Fruit fly (Drosophila melanogaster): Measurements from ENCODE around the gene hoe2.

Gene hoe2

DNA sequence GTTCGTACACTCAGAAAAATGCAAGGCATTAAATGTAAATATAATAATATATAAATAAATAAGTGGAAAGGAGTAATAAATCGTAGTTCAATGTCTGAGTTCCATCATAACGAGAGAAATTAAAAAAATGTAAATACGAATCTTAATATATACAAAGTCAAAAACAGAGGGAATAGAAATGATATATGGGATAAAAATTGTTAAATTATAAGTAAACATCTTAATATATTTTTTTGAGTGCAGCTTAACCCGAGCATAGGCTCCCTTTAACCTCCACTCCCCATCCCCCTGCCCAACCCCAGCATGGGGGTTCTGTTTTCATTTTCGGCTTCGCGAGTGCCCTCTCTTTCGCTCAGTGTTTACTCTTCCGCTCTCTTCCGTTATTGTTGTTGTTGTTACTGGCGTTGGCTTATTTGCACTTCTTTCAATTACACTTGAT, 20.5 kb downstream of the hoe2 start (continued):
- no peak for TF ChIP-seq nom (GFP tag; optimal IDR thresholded peaks at IDR 0.05)
- peak; percentile 8 for TF ChIP-seq CG33213 (GFP tag; optimal IDR thresholded peaks at IDR 0.05)
- TF ChIP-seq CG11504 (tag; optimal IDR thresholded peaks at IDR 0.05): peak; percentile 63
- TF ChIP-seq stwl (tag; optimal IDR thresholded peaks at IDR 0.05): no peak
- TF ChIP-seq vvl (GFP tag; IDR thresholded peaks at IDR 0.05): 0 out of 2 replicates have a peak, but pooled peaks have one; percentile 22
- TF ChIP-seq dati (GFP tag; IDR thresholded peaks at IDR 0.05): no peak
- TF ChIP-seq CoRest (tag; optimal IDR thresholded peaks at IDR 0.05): peak; percentile 22
- TF ChIP-seq CG6765 (GFP tag; optimal IDR thresholded peaks at IDR 0.05): no peak
- TF ChIP-seq BtbVII (GFP tag; optimal IDR thresholded peaks at IDR 0.05): peak; percentile 30
- no peak for TF ChIP-seq Hr39 (optimal IDR thresholded peaks at IDR 0.05)
- TF ChIP-seq fd3F (GFP tag; optimal IDR thresholded peaks at IDR 0.05): no peak
- TF ChIP-seq slp2 (GFP tag; optimal IDR thresholded peaks at IDR 0.05): no peak
- TF ChIP-seq odd (GFP tag; optimal IDR thresholded peaks at IDR 0.05): no peak
- no peak for TF ChIP-seq peb (GFP tag; IDR thresholded peaks at IDR 0.05)
- no peak for TF ChIP-seq CG34422 (GFP tag; IDR thresholded peaks at IDR 0.05)
- TF ChIP-seq CG11085 (GFP tag; IDR thresholded peaks at IDR 0.05): no peak
- no peak for TF ChIP-seq org-1 (GFP tag; optimal IDR thresholded peaks at IDR 0.05)
- TF ChIP-seq jumu (GFP tag; optimal IDR thresholded peaks at IDR 0.05): no peak
- TF ChIP-seq mam (GFP tag; optimal IDR thresholded peaks at IDR 0.05): no peak
- TF ChIP-seq HHEX (GFP tag; optimal IDR thresholded peaks at IDR 0.05): no peak
- TF ChIP-seq TFAM (GFP tag; optimal IDR thresholded peaks at IDR 0.05): no peak
- TF ChIP-seq Hmr (GFP tag; optimal IDR thresholded peaks at IDR 0.05): no peak
- TF ChIP-seq CG17612 (GFP tag; IDR thresholded peaks at IDR 0.05): no peak
- TF ChIP-seq Opbp (GFP tag; IDR thresholded peaks at IDR 0.05; ENCODE audit: partially characterized antibody): no peak
- peak; percentile 36 for TF ChIP-seq CG10267 (tag; optimal IDR thresholded peaks at IDR 0.05)
- TF ChIP-seq fru (optimal IDR thresholded peaks at IDR 0.05): no peak
- no peak for TF ChIP-seq CG8478 (optimal IDR thresholded peaks at IDR 0.05)
- TF ChIP-seq lov (optimal IDR thresholded peaks at IDR 0.05): no peak
- TF ChIP-seq lov (GFP tag; IDR thresholded peaks at IDR 0.05): no peak
- peak in 1 of 2 experiments; percentile 90 for TF ChIP-seq Hr78 (GFP tag; optimal IDR thresholded peaks at IDR 0.05)
- no peak for TF ChIP-seq CG42726 (GFP tag; IDR thresholded peaks at IDR 0.05; ENCODE audit: partially characterized antibody)
- TF ChIP-seq Gsc (GFP tag; IDR thresholded peaks at IDR 0.05): no peak
- peak; percentile 8 for TF ChIP-seq tin (GFP tag; optimal IDR thresholded peaks at IDR 0.05)
- TF ChIP-seq fd64A (GFP tag; optimal IDR thresholded peaks at IDR 0.05): no peak
- no peak for TF ChIP-seq Hmx (GFP tag; optimal IDR thresholded peaks at IDR 0.05)
- peak; percentile 22 for TF ChIP-seq CG18599 (GFP tag; optimal IDR thresholded peaks at IDR 0.05)
- no peak for TF ChIP-seq CG5953 (GFP tag; IDR thresholded peaks at IDR 0.05)
- TF ChIP-seq slou (GFP tag; optimal IDR thresholded peaks at IDR 0.05): no peak
- TF ChIP-seq p53 (GFP tag; optimal IDR thresholded peaks at IDR 0.05): no peak
- TF ChIP-seq Bdp1 (GFP tag; optimal IDR thresholded peaks at IDR 0.05): no peak
- no peak for TF ChIP-seq CG7271 (tag; optimal IDR thresholded peaks at IDR 0.05)
- TF ChIP-seq CG4820 (GFP tag; optimal IDR thresholded peaks at IDR 0.05): peak; percentile 24
- no peak for TF ChIP-seq Aef1 (GFP tag; IDR thresholded peaks at IDR 0.05)
- TF ChIP-seq CG12299 (tag; optimal IDR thresholded peaks at IDR 0.05): no peak
- TF ChIP-seq Stat92E (GFP tag; optimal IDR thresholded peaks at IDR 0.05): no peak
- no peak for TF ChIP-seq CG15514 (GFP tag; optimal IDR thresholded peaks at IDR 0.05)
- no peak for TF ChIP-seq CG3065 (GFP tag; optimal IDR thresholded peaks at IDR 0.05)
- no peak for TF ChIP-seq ap (GFP tag; IDR thresholded peaks at IDR 0.05)
- TF ChIP-seq Dref (GFP tag; IDR thresholded peaks at IDR 0.05): no peak
- TF ChIP-seq sna (GFP tag; IDR thresholded peaks at IDR 0.05; ENCODE audit: partially characterized antibody): no peak
- TF ChIP-seq B-H2 (GFP tag; optimal IDR thresholded peaks at IDR 0.05): no peak
- TF ChIP-seq Meics (GFP tag; optimal IDR thresholded peaks at IDR 0.05): peak; percentile 5

All from whole organism, embryonic.